Worm (Caenorhabditis elegans) whole organism, late embryonic: ENCODE data around the gene dmsr-11.

Experiments used
- ceh-34 ChIP-seq: sonication (generic microtip); optimal IDR thresholded peaks from 2 replicates; lab custom pipeline; 2016; ENCODE audit warnings: mild to moderate bottlenecking, missing genetic modification characterization, missing compliant biosample characterization
- elt-2 ChIP-seq: sonication (generic microtip); optimal IDR thresholded peaks from 2 replicates; lab custom pipeline; 2016; ENCODE audit warnings: missing genetic modification reagents, missing genetic modification characterization, missing compliant biosample characterization
- rnt-1 ChIP-seq: sonication (generic microtip); optimal IDR thresholded peaks from 2 replicates; lab custom pipeline; 2016; ENCODE audit warnings: missing genetic modification characterization, missing compliant biosample characterization
- unc-86 ChIP-seq: sonication (generic microtip); optimal IDR thresholded peaks from 2 replicates; lab custom pipeline; 2016; ENCODE audit warnings: missing genetic modification characterization, missing compliant biosample characterization

DNA sequence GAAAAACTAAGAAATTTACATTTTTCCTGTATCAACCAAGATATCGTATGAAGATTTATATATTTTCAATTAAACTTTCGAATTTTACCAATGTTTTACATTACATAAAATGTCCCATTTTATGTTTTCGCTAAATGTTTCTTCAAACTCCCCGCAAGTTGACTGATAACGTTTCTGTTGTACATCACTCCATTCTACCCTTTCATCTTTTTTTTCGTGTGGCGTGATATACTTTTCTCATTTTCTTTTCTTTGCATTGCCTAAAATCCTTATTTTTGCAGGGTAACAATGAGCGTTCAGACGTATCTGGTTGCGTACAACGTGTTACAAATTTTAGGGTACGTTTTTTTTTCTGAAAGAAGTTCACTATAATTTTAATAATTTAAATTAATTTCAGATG, 35.1 kb upstream of the dmsr-11 start, which contains the start of gene hpo-8:
- TF ChIP-seq unc-86 (tag; lab: Kevin White, UChicago) (no peak), rnt-1 (no peak), ceh-34 (no peak), elt-2 (tag; lab: Kevin White, UChicago) (no peak)
